Worm (Caenorhabditis elegans): ENCODE data around the gene C45G9.14.

The C45G9.14 gene

DNA sequence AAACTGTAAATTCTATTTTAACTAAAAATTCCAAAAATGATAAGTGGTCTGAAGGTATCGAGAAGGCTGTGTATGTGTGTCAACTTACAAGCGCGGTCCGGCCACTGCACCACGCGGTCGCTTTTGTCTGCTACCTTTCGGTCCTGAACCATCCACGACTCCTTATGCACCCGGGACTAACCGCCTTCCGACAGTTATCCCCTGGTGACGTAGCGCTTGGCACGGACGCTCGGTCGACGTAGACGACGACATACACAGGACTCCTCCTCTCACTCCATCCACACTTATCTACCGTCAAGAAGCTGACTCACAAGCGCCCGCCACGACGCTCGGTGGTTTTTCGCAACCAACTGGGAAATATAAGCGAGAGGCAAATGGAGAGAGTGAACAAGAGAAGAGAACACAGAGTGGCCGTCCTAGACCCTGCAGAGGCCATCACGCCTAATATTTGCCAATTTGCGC lies 13.4 kb upstream of the C45G9.14 start:
- TF ChIP-seq nfya-1 (tag; optimal IDR thresholded peaks at IDR 0.05; ENCODE audit: insufficient read depth) (peak; percentile 67), pha-4 (tag; optimal IDR thresholded peaks at IDR 0.05) (peak; percentile 76), nhr-23 (tag; optimal IDR thresholded peaks at IDR 0.05) (peak; percentile 67), tbx-2 (tag; optimal IDR thresholded peaks at IDR 0.05) (peak; percentile 65), skn-1 (tag; optimal IDR thresholded peaks at IDR 0.05) (peak; percentile 65), elt-1 (tag; optimal IDR thresholded peaks at IDR 0.05) (peak; percentile 11), jun-1 (tag; optimal IDR thresholded peaks at IDR 0.05) (peak; percentile 69), nhr-43 (tag; optimal IDR thresholded peaks at IDR 0.05; ENCODE audit: poor library complexity, severe bottlenecking) (peak; percentile 58), lsy-12 (tag; optimal IDR thresholded peaks at IDR 0.05) (peak; percentile 73), aly-2 (tag; optimal IDR thresholded peaks at IDR 0.05) (peak; percentile 32), nhr-25 (tag; optimal IDR thresholded peaks at IDR 0.05) (peak; percentile 67), hmg-11 (tag; optimal IDR thresholded peaks at IDR 0.05) (peak; percentile 94), lin-39 (tag; optimal IDR thresholded peaks at IDR 0.05) (peak; percentile 59), R02D3.7 (tag; optimal IDR thresholded peaks at IDR 0.05) (peak; percentile 10), elt-2 (tag; optimal IDR thresholded peaks at IDR 0.05) (peak; percentile 62)

DNA sequence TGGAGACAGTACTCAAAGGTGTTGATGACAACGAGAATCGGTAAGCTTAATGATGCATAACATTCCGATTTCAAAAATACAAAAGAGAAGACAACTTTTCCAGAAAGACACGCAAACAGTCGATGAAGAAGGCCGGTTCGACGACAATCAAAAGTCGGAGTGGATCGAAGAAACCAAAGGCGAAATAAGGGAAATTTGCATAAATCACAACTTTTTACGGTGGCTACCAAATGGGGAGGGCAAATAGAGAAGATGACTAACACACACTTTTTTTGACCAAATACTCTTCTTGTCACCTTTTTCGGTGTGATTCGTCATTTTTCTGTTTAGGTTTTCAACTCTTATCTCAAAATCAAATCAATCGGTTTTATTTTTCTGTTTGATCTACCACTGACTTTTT lies 8.7 kb upstream of the C45G9.14 start, which contains the start of gene C45G9.6:
C45G9.6 (plus strand) TSS at position 301 of the 400 bp plus-strand sequence.
- no peak for TF ChIP-seq ceh-28 (tag; optimal IDR thresholded peaks at IDR 0.05)
- TF ChIP-seq egl-5 (tag; optimal IDR thresholded peaks at IDR 0.05): peak; percentile 4

DNA sequence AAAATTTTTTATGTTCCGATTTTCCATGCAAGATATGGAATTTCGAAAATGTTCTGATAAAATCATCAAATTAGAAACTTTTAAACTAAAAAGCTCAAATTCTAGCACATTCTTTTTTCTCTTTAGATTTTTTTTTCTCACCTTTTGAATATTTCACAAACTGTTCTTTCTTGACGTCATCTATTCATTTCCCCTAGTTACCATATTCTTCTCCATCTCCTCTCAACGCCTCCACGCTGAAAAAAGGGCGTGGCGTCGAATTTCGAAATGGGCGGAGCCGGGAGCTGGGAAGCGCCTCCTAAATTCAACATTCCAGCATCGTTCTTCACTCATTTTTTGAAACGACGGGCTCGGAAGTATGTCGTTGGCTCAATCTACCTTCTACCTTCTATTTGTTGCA lies 2.7 kb upstream of the C45G9.14 start, which contains the start of gene nlp-43:
nlp-43 (plus strand) TSS at position 301 of the 400 bp plus-strand sequence.
- TF ChIP-seq fkh-10 (GFP tag; optimal IDR thresholded peaks at IDR 0.05): no peak
- TF ChIP-seq lin-15B (tag; optimal IDR thresholded peaks at IDR 0.05): no peak
- no peak for TF ChIP-seq skn-1 (tag; optimal IDR thresholded peaks at IDR 0.05)
- no peak for TF ChIP-seq egl-5 (tag; optimal IDR thresholded peaks at IDR 0.05)
- no peak for TF ChIP-seq ceh-16 (tag; optimal IDR thresholded peaks at IDR 0.05)
- no peak for TF ChIP-seq elt-2 (tag; optimal IDR thresholded peaks at IDR 0.05)
- no peak for TF ChIP-seq nhr-28 (tag; optimal IDR thresholded peaks at IDR 0.05)
- TF ChIP-seq nhr-23 (tag; optimal IDR thresholded peaks at IDR 0.05): no peak
- TF ChIP-seq nhr-12 (tag; optimal IDR thresholded peaks at IDR 0.05): no peak
- no peak for TF ChIP-seq nfya-1 (tag; optimal IDR thresholded peaks at IDR 0.05; ENCODE audit: insufficient read depth)
- no peak for TF ChIP-seq sea-2 (GFP tag; optimal IDR thresholded peaks at IDR 0.05)
- no peak for TF ChIP-seq fkh-2 (tag; optimal IDR thresholded peaks at IDR 0.05)
- TF ChIP-seq elt-3 (tag; optimal IDR thresholded peaks at IDR 0.05): no peak

DNA sequence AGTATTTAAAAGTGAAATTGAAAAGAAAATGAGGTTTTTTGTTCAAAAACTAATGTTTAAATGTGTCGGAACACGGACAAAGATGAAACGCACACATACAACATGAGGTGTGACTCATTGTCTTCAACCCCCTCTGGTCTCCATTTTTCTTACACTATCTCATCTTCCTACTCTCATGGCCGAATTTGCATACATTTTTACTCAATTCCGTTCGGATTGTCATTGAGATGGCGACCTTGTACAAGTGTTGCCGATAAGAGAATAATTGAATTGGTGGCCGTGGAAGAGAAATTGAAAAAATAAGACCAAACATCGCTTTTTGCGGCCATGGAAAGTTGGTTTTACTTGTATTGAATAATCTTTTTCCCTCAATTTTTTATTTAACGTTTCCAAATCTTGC lies 2.4 kb downstream of the C45G9.14 start, which contains the start of gene txbp-3:
txbp-3 (minus strand) TSS at position 285 of the 400 bp plus-strand sequence.
- no peak for TF ChIP-seq R02D3.7 (tag; optimal IDR thresholded peaks at IDR 0.05)
- TF ChIP-seq sea-2 (GFP tag; optimal IDR thresholded peaks at IDR 0.05): no peak
- TF ChIP-seq mml-1 (tag; optimal IDR thresholded peaks at IDR 0.05): no peak
- TF ChIP-seq elt-1 (tag; optimal IDR thresholded peaks at IDR 0.05): no peak
- no peak for TF ChIP-seq unc-62 (GFP tag; optimal IDR thresholded peaks at IDR 0.05)
- TF ChIP-seq aly-2 (tag; optimal IDR thresholded peaks at IDR 0.05): no peak
- TF ChIP-seq skn-1 (tag; optimal IDR thresholded peaks at IDR 0.05): no peak
- no peak for TF ChIP-seq nhr-77 (tag; optimal IDR thresholded peaks at IDR 0.05)
- no peak for TF ChIP-seq nhr-28 (tag; optimal IDR thresholded peaks at IDR 0.05)
- no peak for TF ChIP-seq ZK546.5 (tag; optimal IDR thresholded peaks at IDR 0.05)
- TF ChIP-seq eor-1 (tag; optimal IDR thresholded peaks at IDR 0.05): no peak
- no peak for TF ChIP-seq mdl-1 (tag; optimal IDR thresholded peaks at IDR 0.05)
- peak; percentile 20 for TF ChIP-seq nfya-1 (tag; optimal IDR thresholded peaks at IDR 0.05; ENCODE audit: insufficient read depth)
- peak; percentile 70 for TF ChIP-seq lin-15B (tag; optimal IDR thresholded peaks at IDR 0.05)
- no peak for TF ChIP-seq nhr-11 (tag; optimal IDR thresholded peaks at IDR 0.05)
- TF ChIP-seq nhr-23 (tag; optimal IDR thresholded peaks at IDR 0.05): peak; percentile 27
- TF ChIP-seq nhr-67 (tag; optimal IDR thresholded peaks at IDR 0.05): no peak
- no peak for TF ChIP-seq ceh-9 (tag; optimal IDR thresholded peaks at IDR 0.05)
- no peak for TF ChIP-seq nhr-237 (tag; optimal IDR thresholded peaks at IDR 0.05)
- TF ChIP-seq ceh-28 (tag; optimal IDR thresholded peaks at IDR 0.05): no peak
- TF ChIP-seq snpc-4 (tag; optimal IDR thresholded peaks at IDR 0.05): peak; percentile 80
- TF ChIP-seq ceh-16 (tag; optimal IDR thresholded peaks at IDR 0.05): no peak
- peak; percentile 95 for TF ChIP-seq nhr-25 (tag; optimal IDR thresholded peaks at IDR 0.05)
- TF ChIP-seq fkh-10 (GFP tag; optimal IDR thresholded peaks at IDR 0.05): peak; percentile 17
- peak; percentile 9 for TF ChIP-seq nhr-43 (tag; optimal IDR thresholded peaks at IDR 0.05; ENCODE audit: poor library complexity, severe bottlenecking)
- TF ChIP-seq egl-5 (tag; optimal IDR thresholded peaks at IDR 0.05): no peak
- TF ChIP-seq zag-1 (tag; optimal IDR thresholded peaks at IDR 0.05): no peak
- TF ChIP-seq ztf-4 (tag; optimal IDR thresholded peaks at IDR 0.05): no peak
- no peak for TF ChIP-seq hmg-11 (tag; optimal IDR thresholded peaks at IDR 0.05)
- peak; percentile 5 for TF ChIP-seq jun-1 (tag; optimal IDR thresholded peaks at IDR 0.05)
- no peak for TF ChIP-seq nhr-12 (tag; optimal IDR thresholded peaks at IDR 0.05)
- TF ChIP-seq lsy-12 (tag; optimal IDR thresholded peaks at IDR 0.05): no peak
- TF ChIP-seq ztf-11 (tag; optimal IDR thresholded peaks at IDR 0.05): no peak
- peak; percentile 74 for TF ChIP-seq elt-2 (tag; optimal IDR thresholded peaks at IDR 0.05)
- no peak for TF ChIP-seq egl-27 (tag; optimal IDR thresholded peaks at IDR 0.05)
- TF ChIP-seq elt-3 (tag; optimal IDR thresholded peaks at IDR 0.05): no peak
- TF ChIP-seq ama-1 (optimal IDR thresholded peaks at IDR 0.05): no peak
- TF ChIP-seq fos-1 (tag; optimal IDR thresholded peaks at IDR 0.05): no peak
- no peak for TF ChIP-seq ceh-82 (tag; optimal IDR thresholded peaks at IDR 0.05)
- peak; percentile 23 for TF ChIP-seq lin-39 (tag; optimal IDR thresholded peaks at IDR 0.05)
- TF ChIP-seq tbx-2 (tag; optimal IDR thresholded peaks at IDR 0.05): no peak
